Worm (Caenorhabditis elegans) whole organism, midembryonic: Measurements from ENCODE around the gene C24A8.5.

Experiments used
- T22C8.4 ChIP-seq: fragments of 200-800 bp; sonication (Bioruptor generic); IDR thresholded peaks from 2 replicates; pipeline ENCODE4 v1.3.6; 2022; ENCODE audit warnings: missing genetic modification characterization, missing compliant biosample characterization
- cog-1 ChIP-seq: sonication (generic microtip); optimal IDR thresholded peaks from 2 replicates; lab custom pipeline; 2016; ENCODE audit warnings: missing genetic modification characterization, missing compliant biosample characterization
- flt-1 ChIP-seq: fragments of 200-800 bp; sonication (Bioruptor generic); IDR thresholded peaks from 2 replicates; pipeline ENCODE4 v1.3.6; 2022; ENCODE audit warnings: missing genetic modification characterization, missing compliant biosample characterization
- klf-2 ChIP-seq: fragments of 200-800 bp; sonication (Bioruptor generic); conservative IDR thresholded peaks from 2 replicates; pipeline ENCODE4 v1.3.6; 2022; ENCODE audit warnings: missing genetic modification reagents, missing genetic modification characterization, missing compliant biosample characterization
- med-1 ChIP-seq: sonication (generic microtip); optimal IDR thresholded peaks from 2 replicates; lab custom pipeline; 2017; ENCODE audit warnings: missing genetic modification characterization, mild to moderate bottlenecking, missing compliant biosample characterization, antibody characterized with exemption, missing genetic modification reagents; ENCODE audit not compliant: insufficient read depth
- ref-1 ChIP-seq: fragments of 200-800 bp; sonication (Bioruptor generic); conservative IDR thresholded peaks from 2 replicates; pipeline ENCODE4 v1.3.6; 2022; ENCODE audit warnings: missing genetic modification reagents, missing genetic modification characterization, missing compliant biosample characterization
- tab-1 ChIP-seq: fragments of 200-800 bp; sonication (Bioruptor generic); IDR thresholded peaks from 2 replicates; pipeline ENCODE4 v1.3.6; 2022; ENCODE audit warnings: missing genetic modification characterization, missing compliant biosample characterization
- ztf-23 ChIP-seq: fragments of 200-800 bp; sonication (Bioruptor generic); IDR thresholded peaks from 2 replicates; pipeline ENCODE4 v1.3.6; 2022; ENCODE audit warnings: missing genetic modification reagents, missing genetic modification characterization, missing compliant biosample characterization
- ztf-29 ChIP-seq: fragments of 200-800 bp; sonication (Bioruptor generic); IDR thresholded peaks from 2 replicates; pipeline ENCODE4 v1.3.6; 2022; ENCODE audit warnings: missing genetic modification reagents, missing genetic modification characterization, missing compliant biosample characterization

C24A8.5 gene

DNA sequence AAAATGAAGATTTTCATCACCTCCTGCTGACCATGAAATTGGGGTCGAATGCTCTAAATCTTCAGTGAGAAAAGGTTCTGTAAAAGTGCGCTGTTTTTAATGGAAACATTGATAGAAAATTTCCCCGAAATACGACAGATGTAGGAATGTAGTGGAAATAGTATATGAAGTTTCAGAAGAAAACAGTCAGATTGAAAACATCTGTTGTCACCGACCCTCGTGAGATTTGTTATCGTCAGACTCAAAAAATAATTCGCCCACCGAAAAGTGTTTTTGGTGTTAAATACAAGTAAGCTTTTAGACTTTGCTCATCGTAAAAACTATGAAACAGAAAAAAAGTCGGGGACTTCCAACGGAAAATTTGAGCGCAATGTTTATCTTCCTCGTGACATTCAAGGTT is 36.2 kb upstream of the C24A8.5 start, which contains the start of gene F14H12.8:
Gene F14H12.8, minus strand, starts transcription at position 101 of the 400 bp plus-strand sequence.
- no peak for TF ChIP-seq cog-1 (tag; lab: Kevin White, UChicago)
- no peak for TF ChIP-seq ztf-29 (GFP tag; lab: Robert Waterston, UW)
- TF ChIP-seq tab-1 (GFP tag; lab: Robert Waterston, UW), result no peak

DNA sequence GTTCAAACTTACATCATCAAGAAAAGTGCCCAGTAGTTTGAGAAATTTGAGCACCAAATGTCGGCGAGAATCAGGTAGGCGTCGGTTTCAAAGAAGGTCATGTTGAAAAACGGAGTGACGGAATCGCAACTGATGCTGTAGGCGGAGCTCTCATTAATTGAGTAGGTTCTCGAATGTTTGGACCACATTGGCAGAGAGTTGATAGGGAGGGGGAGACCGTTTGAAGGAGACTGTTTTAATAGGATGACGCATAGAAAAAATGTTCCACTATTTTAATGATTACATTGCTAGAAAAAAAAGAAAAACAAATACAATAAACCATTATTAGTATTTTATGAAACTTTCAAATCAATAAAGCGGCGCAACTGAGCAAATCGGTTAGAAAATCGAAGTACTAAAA is 34.5 kb upstream of the C24A8.5 start, which contains the start of gene F14H12.17:
Gene F14H12.17, minus strand, starts transcription at position 101 of the 400 bp plus-strand sequence.
- no peak for TF ChIP-seq flt-1 (GFP tag; lab: Robert Waterston, UW)
- TF ChIP-seq ztf-29 (GFP tag; lab: Robert Waterston, UW), result no peak
- no peak for TF ChIP-seq ref-1 (GFP tag; lab: Robert Waterston, UW)
- no peak for TF ChIP-seq tab-1 (GFP tag; lab: Robert Waterston, UW)
- TF ChIP-seq cog-1 (tag; lab: Kevin White, UChicago), result no peak
- TF ChIP-seq med-1 (GFP tag; lab: Kevin White, UChicago), result no peak
- TF ChIP-seq T22C8.4 (GFP tag; lab: Robert Waterston, UW), result no peak
- TF ChIP-seq ztf-23, result no peak
- no peak for TF ChIP-seq klf-2 (GFP tag; lab: Robert Waterston, UW)

DNA sequence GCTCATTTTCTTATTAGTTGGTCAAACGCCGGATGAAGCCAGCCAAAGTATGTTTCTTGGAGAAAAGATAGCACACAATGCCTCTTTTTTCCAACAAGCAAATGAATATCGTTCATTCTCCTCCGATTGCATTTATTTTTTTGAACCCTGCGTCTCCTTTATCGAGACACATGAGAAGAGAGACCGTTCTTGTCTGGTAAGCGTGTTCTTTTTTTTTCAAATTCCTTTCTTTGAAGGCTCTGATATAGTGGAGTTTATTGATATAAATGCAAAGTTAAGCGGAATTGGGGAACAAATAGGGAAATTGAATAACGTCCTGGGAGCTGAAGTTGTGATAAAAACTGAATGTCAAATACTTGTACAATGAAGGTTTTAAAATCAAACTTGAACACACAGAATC is 33.8 kb upstream of the C24A8.5 start, which contains the start of gene F14H12.7:
Gene F14H12.7, minus strand, starts transcription at position 101 of the 400 bp plus-strand sequence.
- no peak for TF ChIP-seq ztf-29 (GFP tag; lab: Robert Waterston, UW)
- TF ChIP-seq tab-1 (GFP tag; lab: Robert Waterston, UW), result no peak
- TF ChIP-seq flt-1 (GFP tag; lab: Robert Waterston, UW), result no peak
- TF ChIP-seq cog-1 (tag; lab: Kevin White, UChicago), result no peak
- no peak for TF ChIP-seq T22C8.4 (GFP tag; lab: Robert Waterston, UW)
- TF ChIP-seq klf-2 (GFP tag; lab: Robert Waterston, UW), result no peak
- TF ChIP-seq ref-1 (GFP tag; lab: Robert Waterston, UW), result no peak
- TF ChIP-seq ztf-23, result no peak
- TF ChIP-seq med-1 (GFP tag; lab: Kevin White, UChicago), result no peak

- TF ChIP-seq flt-1 (GFP tag; lab: Robert Waterston, UW) (no peak), cog-1 (tag; lab: Kevin White, UChicago) (no peak), ztf-29 (GFP tag; lab: Robert Waterston, UW) (no peak), tab-1 (GFP tag; lab: Robert Waterston, UW) (no peak), klf-2 (GFP tag; lab: Robert Waterston, UW) (no peak), ztf-23 (no peak), med-1 (GFP tag; lab: Kevin White, UChicago) (no peak), T22C8.4 (GFP tag; lab: Robert Waterston, UW) (no peak), ref-1 (GFP tag; lab: Robert Waterston, UW) (no peak)
These were observed 30.3 kb upstream of the C24A8.5 start for ce11 chrX:4359030-4359429.

DNA sequence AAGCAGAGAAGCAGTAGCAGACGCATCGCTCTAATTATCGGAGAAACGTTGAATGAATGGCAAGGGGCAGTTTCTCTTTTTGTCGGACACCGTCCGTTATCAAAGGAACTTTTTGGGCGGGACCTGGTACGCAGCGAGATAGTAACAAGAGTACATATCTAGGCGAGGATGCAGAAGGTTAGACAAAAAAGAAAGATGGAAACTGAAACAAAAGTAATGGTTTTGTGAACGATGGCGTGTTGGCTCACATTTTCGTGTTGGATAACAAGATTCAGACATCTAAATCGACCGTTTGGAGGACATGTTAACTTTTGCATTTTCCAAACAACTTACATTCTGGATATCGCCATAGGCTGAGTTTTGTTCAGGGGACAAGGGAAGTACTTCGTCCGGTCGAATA is 28.8 kb upstream of the C24A8.5 start, which contains the start of gene F14H12.6:
Gene F14H12.6, minus strand, starts transcription at position 101 of the 400 bp plus-strand sequence.
- TF ChIP-seq tab-1 (GFP tag; lab: Robert Waterston, UW) (no peak), T22C8.4 (GFP tag; lab: Robert Waterston, UW) (no peak), flt-1 (GFP tag; lab: Robert Waterston, UW) (no peak), ztf-29 (GFP tag; lab: Robert Waterston, UW) (no peak), ref-1 (GFP tag; lab: Robert Waterston, UW) (no peak), cog-1 (tag; lab: Kevin White, UChicago) (no peak), med-1 (GFP tag; lab: Kevin White, UChicago) (no peak), ztf-23 (no peak), klf-2 (GFP tag; lab: Robert Waterston, UW) (no peak)

- TF ChIP-seq flt-1 (GFP tag; lab: Robert Waterston, UW) (no peak), tab-1 (GFP tag; lab: Robert Waterston, UW) (no peak), ztf-23 (no peak), T22C8.4 (GFP tag; lab: Robert Waterston, UW) (no peak), ref-1 (GFP tag; lab: Robert Waterston, UW) (no peak), cog-1 (tag; lab: Kevin White, UChicago) (no peak), klf-2 (GFP tag; lab: Robert Waterston, UW) (no peak), med-1 (GFP tag; lab: Kevin White, UChicago) (no peak), ztf-29 (GFP tag; lab: Robert Waterston, UW) (no peak)
These were observed 24.6 kb upstream of the C24A8.5 start, which contains the start of gene col-165 for ce11 chrX:4353318-4353717. col-165 (plus strand) TSS chrX:4353618.

ce11 chrX:4350198-4350597 is 21.5 kb upstream of the C24A8.5 start, which contains the start of gene F14H12.2:
F14H12.2 (plus strand) TSS chrX:4350498.
- no peak for TF ChIP-seq med-1 (GFP tag; lab: Kevin White, UChicago)
- no peak for TF ChIP-seq flt-1 (GFP tag; lab: Robert Waterston, UW)
- TF ChIP-seq ztf-29 (GFP tag; lab: Robert Waterston, UW), result no peak
- no peak for TF ChIP-seq tab-1 (GFP tag; lab: Robert Waterston, UW)
- TF ChIP-seq T22C8.4 (GFP tag; lab: Robert Waterston, UW), result no peak

DNA sequence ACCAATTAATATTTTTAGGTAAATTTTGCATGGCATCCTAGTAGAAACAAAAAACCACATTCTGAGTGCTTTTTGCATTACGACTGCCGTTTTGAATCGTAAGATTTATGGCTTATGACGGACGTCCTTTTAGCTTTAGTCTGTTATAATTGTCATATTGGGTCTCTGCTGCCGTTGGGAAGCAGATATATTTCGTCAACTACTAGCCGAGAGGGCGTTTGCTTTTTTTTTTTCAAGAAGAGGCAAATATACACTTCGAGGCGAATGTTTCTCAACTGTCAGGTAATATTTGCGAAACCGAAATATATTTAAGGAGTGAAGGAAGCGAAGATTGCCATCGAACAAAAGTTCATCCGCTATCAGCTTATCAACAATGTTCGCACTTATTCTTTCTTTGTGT is 15.2 kb upstream of the C24A8.5 start, which contains the start of gene F14H12.3:
Gene F14H12.3, plus strand, starts transcription at position 301 of the 400 bp plus-strand sequence.
- TF ChIP-seq klf-2 (GFP tag; lab: Robert Waterston, UW), result no peak
- no peak for TF ChIP-seq ref-1 (GFP tag; lab: Robert Waterston, UW)
- no peak for TF ChIP-seq tab-1 (GFP tag; lab: Robert Waterston, UW)
- TF ChIP-seq ztf-29 (GFP tag; lab: Robert Waterston, UW), result no peak

DNA sequence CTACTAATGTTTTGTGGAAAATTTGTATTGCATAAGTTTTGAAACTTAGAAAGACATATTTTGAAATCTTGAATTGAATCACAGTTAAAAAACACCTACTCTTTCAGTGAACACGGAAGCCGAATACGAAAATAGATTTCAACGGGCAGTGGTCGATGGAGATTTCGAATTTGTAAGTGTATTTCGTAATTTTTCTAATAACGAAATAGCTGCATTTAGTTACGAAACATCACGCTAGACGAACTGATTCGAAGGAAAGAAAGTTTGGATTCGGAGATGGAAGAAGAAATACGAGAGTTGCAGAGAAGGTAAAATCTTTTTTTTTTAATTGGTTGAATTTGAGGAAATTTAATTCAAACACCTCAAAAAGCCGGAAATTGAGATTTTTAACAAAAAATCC is 14.0 kb upstream of the C24A8.5 start:
- no peak for TF ChIP-seq T22C8.4 (GFP tag; lab: Robert Waterston, UW)
- no peak for TF ChIP-seq tab-1 (GFP tag; lab: Robert Waterston, UW)
- no peak for TF ChIP-seq ref-1 (GFP tag; lab: Robert Waterston, UW)
- TF ChIP-seq med-1 (GFP tag; lab: Kevin White, UChicago), result no peak
- TF ChIP-seq cog-1 (tag; lab: Kevin White, UChicago), result no peak
- no peak for TF ChIP-seq klf-2 (GFP tag; lab: Robert Waterston, UW)
- TF ChIP-seq ztf-23, result no peak
- no peak for TF ChIP-seq flt-1 (GFP tag; lab: Robert Waterston, UW)
- TF ChIP-seq ztf-29 (GFP tag; lab: Robert Waterston, UW), result no peak
